Worm (Caenorhabditis elegans) whole organism, L1 larva: ENCODE measurements around the gene C07E3.8.

Experiments used
- F16B12.6 ChIP-seq: fragments of 150-350 bp; optimal IDR thresholded peaks from 2 replicates; lab custom pipeline; 2014; ENCODE audit warnings: missing biosample characterization, missing genetic modification characterization
- aly-2 ChIP-seq: fragments of 150-350 bp; optimal IDR thresholded peaks from 2 replicates; lab custom pipeline; 2014; ENCODE audit warnings: missing biosample characterization, missing genetic modification characterization
- ama-1 ChIP-seq: fragments of 150-350 bp; optimal IDR thresholded peaks from 2 replicates; lab custom pipeline; 2014
- blmp-1 ChIP-seq: fragments of 150-350 bp; optimal IDR thresholded peaks from 2 replicates; lab custom pipeline; 2014; ENCODE audit warnings: missing biosample characterization, missing genetic modification characterization
- ceh-8 ChIP-seq: fragments of 200-800 bp; sonication (Bioruptor generic); optimal IDR thresholded peaks from 2 replicates; lab custom pipeline; 2018; ENCODE audit warnings: mild to moderate bottlenecking, missing genetic modification characterization, moderate library complexity, missing compliant biosample characterization
- ceh-82 ChIP-seq, 3 experiments: fragments of 150-350 bp in 1 of 3; sonication (generic microtip) in 2 of 3; optimal IDR thresholded peaks; 2 replicates each; lab custom pipeline; 2014 to 2017; ENCODE audit warnings: missing biosample characterization in 3 of 3, missing genetic modification characterization in 3 of 3
- ceh-90 ChIP-seq: sonication (generic microtip); optimal IDR thresholded peaks from 2 replicates; lab custom pipeline; 2016; ENCODE audit warnings: missing genetic modification characterization, missing compliant biosample characterization
- dpl-1 ChIP-seq, 3 experiments: fragments of 150-350 bp in 2 of 3; sonication (generic microtip) in 1 of 3; optimal IDR thresholded peaks; 2 replicates each; lab custom pipeline; 2014 to 2017; ENCODE audit warnings: missing biosample characterization in 3 of 3, missing genetic modification characterization in 3 of 3, missing genetic modification reagents in 3 of 3
- efl-1 ChIP-seq, 4 experiments: fragments of 150-350 bp; optimal IDR thresholded peaks in 3 of 4; peaks in 1 of 4; 1 replicate in 1 of 4; 2 replicates in 3 of 4; lab custom pipeline; 2014; ENCODE audit warnings: missing biosample characterization in 2 of 4, missing genetic modification characterization in 2 of 4, missing genetic modification reagents in 2 of 4
- elt-2 ChIP-seq: sonication (generic microtip); optimal IDR thresholded peaks from 2 replicates; lab custom pipeline; 2016; ENCODE audit warnings: missing genetic modification characterization, mild to moderate bottlenecking, inconsistent platforms, missing compliant biosample characterization, missing genetic modification reagents
- elt-3 ChIP-seq, 6 experiments: fragments of 150-350 bp in 1 of 6; sonication (generic microtip); optimal IDR thresholded peaks; 2 replicates each; lab custom pipeline; 2017 to 2018; ENCODE audit warnings: missing biosample characterization in 6 of 6, missing genetic modification characterization in 6 of 6, inconsistent platforms in 1 of 6
- fkh-10 ChIP-seq: sonication (generic microtip); optimal IDR thresholded peaks from 2 replicates; lab custom pipeline; 2017; ENCODE audit warnings: missing biosample characterization, missing genetic modification reagents, missing genetic modification characterization
- fos-1 ChIP-seq: fragments of 150-350 bp; optimal IDR thresholded peaks from 2 replicates; lab custom pipeline; 2014; ENCODE audit warnings: missing biosample characterization, missing genetic modification characterization
- grh-1 ChIP-seq: fragments of 200-800 bp; sonication (Bioruptor generic); IDR thresholded peaks from 2 replicates; pipeline ENCODE4 v1.3.6; 2022; ENCODE audit warnings: missing genetic modification reagents, missing genetic modification characterization, missing compliant biosample characterization
- hlh-17 ChIP-seq: fragments of 200-800 bp; sonication (Bioruptor generic); optimal IDR thresholded peaks from 2 replicates; lab custom pipeline; 2018; ENCODE audit warnings: missing genetic modification characterization, mild to moderate bottlenecking, missing compliant biosample characterization, moderate library complexity, borderline replicate concordance
- irx-1 ChIP-seq: sonication (generic microtip); optimal IDR thresholded peaks from 2 replicates; lab custom pipeline; 2016; ENCODE audit warnings: missing genetic modification characterization, missing compliant biosample characterization
- isw-1 ChIP-seq: fragments of 200-800 bp; sonication (Bioruptor generic); IDR thresholded peaks from 2 replicates; pipeline ENCODE4 v1.3.6; 2022; ENCODE audit warnings: missing genetic modification characterization, missing compliant biosample characterization
- lin-14 ChIP-seq: fragments of 200-800 bp; sonication (Bioruptor generic); optimal IDR thresholded peaks from 2 replicates; lab custom pipeline; 2018; ENCODE audit warnings: mild to moderate bottlenecking, missing genetic modification characterization, moderate library complexity, missing compliant biosample characterization
- lin-15B ChIP-seq: fragments of 150-350 bp; sonication (generic microtip); optimal IDR thresholded peaks from 3 replicates; lab custom pipeline; 2014; ENCODE audit warnings: missing biosample characterization, missing genetic modification characterization
- lin-35 ChIP-seq, 2 experiments: fragments of 150-350 bp; optimal IDR thresholded peaks; 2 replicates each; lab custom pipeline; 2014; ENCODE audit warnings: missing biosample characterization in 2 of 2, missing genetic modification characterization in 2 of 2, missing genetic modification reagents in 2 of 2
- lir-3 ChIP-seq: sonication (generic microtip); optimal IDR thresholded peaks from 2 replicates; lab custom pipeline; 2016; ENCODE audit warnings: mild to moderate bottlenecking, missing genetic modification characterization, moderate library complexity, missing compliant biosample characterization; ENCODE audit not compliant: poor library complexity
- lsy-2 ChIP-seq, 2 experiments: fragments of 150-350 bp; optimal IDR thresholded peaks; 2 replicates each; lab custom pipeline; 2014; ENCODE audit warnings: missing biosample characterization in 2 of 2, missing genetic modification characterization in 2 of 2
- mdl-1 ChIP-seq, 2 experiments: fragments of 150-350 bp; optimal IDR thresholded peaks; 2 replicates each; lab custom pipeline; 2014 to 2017; ENCODE audit warnings: missing biosample characterization in 2 of 2, missing genetic modification characterization in 2 of 2, inconsistent platforms in 1 of 2
- mep-1 ChIP-seq: fragments of 150-350 bp; optimal IDR thresholded peaks from 2 replicates; lab custom pipeline; 2014; ENCODE audit warnings: missing biosample characterization, missing genetic modification characterization
- nhr-19 ChIP-seq: fragments of 200-800 bp; sonication (Bioruptor generic); conservative IDR thresholded peaks from 2 replicates; pipeline ENCODE4 v1.3.6; 2022; ENCODE audit warnings: missing genetic modification characterization, missing compliant biosample characterization
- nhr-20 ChIP-seq: sonication (generic microtip); optimal IDR thresholded peaks from 2 replicates; lab custom pipeline; 2016; ENCODE audit warnings: mild to moderate bottlenecking, missing genetic modification characterization, missing compliant biosample characterization
- nhr-237 ChIP-seq: fragments of 150-350 bp; optimal IDR thresholded peaks from 2 replicates; lab custom pipeline; 2014; ENCODE audit warnings: missing biosample characterization, missing genetic modification characterization
- nhr-28 ChIP-seq: fragments of 150-350 bp; optimal IDR thresholded peaks from 2 replicates; lab custom pipeline; 2014; ENCODE audit warnings: missing biosample characterization, missing genetic modification characterization
- nhr-47 ChIP-seq: sonication (generic microtip); optimal IDR thresholded peaks from 2 replicates; lab custom pipeline; 2016; ENCODE audit warnings: mild to moderate bottlenecking, missing genetic modification characterization, moderate library complexity, missing compliant biosample characterization
- nhr-71 ChIP-seq: sonication (generic microtip); optimal IDR thresholded peaks from 2 replicates; lab custom pipeline; 2016; ENCODE audit warnings: mild to moderate bottlenecking, missing genetic modification characterization, moderate library complexity, missing compliant biosample characterization
- nhr-76 ChIP-seq: sonication (generic microtip); optimal IDR thresholded peaks from 2 replicates; lab custom pipeline; 2017; ENCODE audit warnings: missing biosample characterization, missing genetic modification characterization
- nhr-85 ChIP-seq: sonication (generic microtip); peaks from one replicate; lab custom pipeline; 2016; ENCODE audit warnings: missing genetic modification characterization, inconsistent platforms, missing compliant biosample characterization
- nhr-90 ChIP-seq: sonication (generic microtip); optimal IDR thresholded peaks from 2 replicates; lab custom pipeline; 2016; ENCODE audit warnings: mild to moderate bottlenecking, missing genetic modification characterization, missing compliant biosample characterization; ENCODE audit not compliant: poor library complexity
- pag-3 ChIP-seq: sonication (generic microtip); optimal IDR thresholded peaks from 2 replicates; lab custom pipeline; 2017; ENCODE audit warnings: missing genetic modification characterization, mild to moderate bottlenecking, missing compliant biosample characterization, antibody characterized with exemption, borderline replicate concordance; ENCODE audit not compliant: insufficient read depth
- pax-3 ChIP-seq: fragments of 200-800 bp; sonication (Bioruptor generic); optimal IDR thresholded peaks from 2 replicates; lab custom pipeline; 2018; ENCODE audit warnings: mild to moderate bottlenecking, missing genetic modification characterization, moderate library complexity, missing compliant biosample characterization
- pqm-1 ChIP-seq: sonication (generic microtip); optimal IDR thresholded peaks from 3 replicates; lab custom pipeline; 2017; ENCODE audit warnings: missing biosample characterization, missing genetic modification characterization
- rnt-1 ChIP-seq: sonication (generic microtip); optimal IDR thresholded peaks from 2 replicates; lab custom pipeline; 2016; ENCODE audit warnings: mild to moderate bottlenecking, missing genetic modification characterization, moderate library complexity, missing compliant biosample characterization
- snu-23 ChIP-seq: sonication (generic microtip); optimal IDR thresholded peaks from 2 replicates; lab custom pipeline; 2016; ENCODE audit warnings: missing genetic modification characterization, missing compliant biosample characterization
- sptf-1 ChIP-seq: fragments of 150-350 bp; optimal IDR thresholded peaks from 2 replicates; lab custom pipeline; 2014; ENCODE audit warnings: missing biosample characterization, missing genetic modification characterization
- sup-37 ChIP-seq: fragments of 200-800 bp; sonication (Bioruptor generic); optimal IDR thresholded peaks from 2 replicates; lab custom pipeline; 2018; ENCODE audit warnings: mild to moderate bottlenecking, missing genetic modification characterization, missing compliant biosample characterization
- swsn-7 ChIP-seq: sonication (generic microtip); optimal IDR thresholded peaks from 2 replicates; lab custom pipeline; 2016; ENCODE audit warnings: missing genetic modification characterization, missing compliant biosample characterization
- tbx-2 ChIP-seq: sonication (generic microtip); optimal IDR thresholded peaks from 2 replicates; lab custom pipeline; 2016; ENCODE audit warnings: missing genetic modification characterization, missing compliant biosample characterization
- unc-130 ChIP-seq: fragments of 150-350 bp; optimal IDR thresholded peaks from 2 replicates; lab custom pipeline; 2017; ENCODE audit warnings: missing biosample characterization, missing genetic modification characterization, inconsistent platforms
- ztf-11 ChIP-seq, 2 experiments: sonication (generic microtip); optimal IDR thresholded peaks; 2 replicates each; lab custom pipeline; 2016 to 2017; ENCODE audit warnings: missing genetic modification characterization in 2 of 2, missing biosample characterization in 1 of 2, missing compliant biosample characterization in 1 of 2
- ztf-4 ChIP-seq: fragments of 150-350 bp; optimal IDR thresholded peaks from 2 replicates; lab custom pipeline; 2014; ENCODE audit warnings: missing biosample characterization, missing genetic modification characterization

The C07E3.8 gene

ce11 chrII:10389776-10390175, 37.7 kb downstream of the C07E3.8 start (continued):
- TF ChIP-seq swsn-7 (peak; percentile 17), hlh-17 (GFP tag; lab: Kevin White, UChicago) (no peak), lsy-2 (tag; optimal IDR thresholded peaks at IDR 0.05; lab: Kevin White, UChicago) (peak in 1 of 2 experiments; percentile 25), aly-2 (tag; lab: Kevin White, UChicago) (no peak), fkh-10 (GFP tag; lab: Kevin White, UChicago) (no peak), sptf-1 (tag; lab: Kevin White, UChicago) (no peak), nhr-85 (tag; lab: Kevin White, UChicago) (peak; percentile 11), nhr-237 (no peak), lin-15B (tag; lab: Kevin White, UChicago) (no peak), isw-1 (GFP tag; lab: Robert Waterston, UW) (no peak), nhr-76 (tag; lab: Kevin White, UChicago) (no peak), nhr-28 (tag; lab: Kevin White, UChicago) (no peak), tbx-2 (peak; percentile 22), ztf-4 (tag; lab: Kevin White, UChicago) (peak; percentile 12), pqm-1 (tag; lab: Kevin White, UChicago) (no peak), F16B12.6 (no peak), ceh-90 (no peak), nhr-47 (no peak), dpl-1 (GFP tag; optimal IDR thresholded peaks at IDR 0.05; lab: Kevin White, UChicago) (no peak), ceh-82 (tag; optimal IDR thresholded peaks at IDR 0.05; lab: Kevin White, UChicago) (no peak), mdl-1 (tag; optimal IDR thresholded peaks at IDR 0.05; lab: Kevin White, UChicago) (peak in 1 of 2 experiments; percentile 67)

DNA sequence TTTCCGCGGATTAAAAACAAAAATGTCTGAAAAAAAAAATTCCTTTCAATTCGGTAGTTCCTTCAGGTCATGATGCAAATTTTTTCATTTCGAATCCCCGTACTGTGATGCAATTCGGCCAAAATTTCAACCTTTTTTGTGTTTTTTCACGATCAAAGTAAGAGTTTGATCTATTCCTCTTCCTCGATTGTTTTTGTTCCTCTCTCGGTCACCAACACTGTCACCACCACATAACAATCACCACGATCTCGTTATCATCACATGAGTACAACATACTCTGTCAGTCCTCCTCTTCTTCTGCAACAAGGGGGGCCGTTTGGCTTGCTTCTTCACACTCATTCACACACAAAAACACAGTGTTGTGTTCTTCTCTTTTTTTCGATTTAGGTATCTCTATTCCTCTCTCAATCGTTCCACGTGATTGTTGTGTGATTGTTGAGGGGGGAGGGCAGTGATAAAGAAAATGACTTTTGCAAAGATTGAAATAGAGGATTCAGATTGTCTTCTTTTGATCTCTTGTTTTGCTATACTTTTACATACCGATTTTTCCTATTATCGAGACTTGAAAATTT, 38.3 kb downstream of the C07E3.8 start:
- TF ChIP-seq unc-130 (tag; lab: Kevin White, UChicago) (peak; percentile 68), nhr-19 (GFP tag; lab: Robert Waterston, UW) (peak; percentile 63), pax-3 (tag; lab: Kevin White, UChicago) (peak; percentile 4), snu-23 (peak; percentile 68), ceh-8 (GFP tag; lab: Kevin White, UChicago) (no peak), nhr-47 (peak; percentile 32), ama-1 (lab: Kevin White, UChicago) (peak; percentile 63), irx-1 (tag; lab: Kevin White, UChicago) (no peak), blmp-1 (tag; lab: Kevin White, UChicago) (peak; percentile 69), mdl-1 (tag; optimal IDR thresholded peaks at IDR 0.05; lab: Kevin White, UChicago) (peak in 1 of 2 experiments; percentile 90), sup-37 (GFP tag; lab: Kevin White, UChicago) (peak; percentile 14), elt-2 (tag; lab: Kevin White, UChicago) (no peak), pag-3 (peak; percentile 30), nhr-28 (tag; lab: Kevin White, UChicago) (no peak), tbx-2 (peak; percentile 46), lsy-2 (tag; optimal IDR thresholded peaks at IDR 0.05; lab: Kevin White, UChicago) (peak; percentile 52 to 60), nhr-85 (tag; lab: Kevin White, UChicago) (peak; percentile 79), lin-14 (GFP tag; lab: Kevin White, UChicago) (peak; percentile 87), ztf-4 (tag; lab: Kevin White, UChicago) (peak; percentile 46), efl-1 (optimal IDR thresholded peaks at IDR 0.05; lab: Kevin White, UChicago) (peak in 1 of 2 experiments; percentile 20), efl-1 (GFP tag; optimal IDR thresholded peaks at IDR 0.05 in 1 of 2; lab: Kevin White, UChicago) (peak in 1 of 2 experiments; percentile 63), fos-1 (tag; lab: Kevin White, UChicago) (peak; percentile 32), lir-3 (peak; percentile 2), nhr-71 (peak; percentile 79), lin-35 (GFP tag; optimal IDR thresholded peaks at IDR 0.05; lab: Kevin White, UChicago) (peak in 1 of 2 experiments; percentile 76), dpl-1 (GFP tag; optimal IDR thresholded peaks at IDR 0.05; lab: Kevin White, UChicago) (peak in 1 of 3 experiments; percentile 19), swsn-7 (no peak), ceh-90 (no peak), rnt-1 (tag; lab: Kevin White, UChicago) (peak; percentile 59), nhr-90 (peak; percentile 55), grh-1 (no peak), elt-3 (tag; optimal IDR thresholded peaks at IDR 0.05; lab: Kevin White, UChicago) (peak in 3 of 6 experiments; percentile 9 to 86 (median 71)), nhr-20 (tag; lab: Kevin White, UChicago) (peak; percentile 82), ztf-11 (tag; optimal IDR thresholded peaks at IDR 0.05; lab: Kevin White, UChicago) (no peak), mep-1 (peak; percentile 17)
